Fruit fly (Drosophila melanogaster) S2 (cell line): Measurements from ENCODE around the gene CG34107.

Source experiments
- CG8478 ChIP-seq: fragments of >200 bp; optimal IDR thresholded peaks from 2 replicates; lab custom pipeline; 2018
- CTCF ChIP-seq, 2 experiments: fragments of >200 bp; optimal IDR thresholded peaks; 2 replicates each; lab custom pipeline; 2018

CG34107 gene

DNA sequence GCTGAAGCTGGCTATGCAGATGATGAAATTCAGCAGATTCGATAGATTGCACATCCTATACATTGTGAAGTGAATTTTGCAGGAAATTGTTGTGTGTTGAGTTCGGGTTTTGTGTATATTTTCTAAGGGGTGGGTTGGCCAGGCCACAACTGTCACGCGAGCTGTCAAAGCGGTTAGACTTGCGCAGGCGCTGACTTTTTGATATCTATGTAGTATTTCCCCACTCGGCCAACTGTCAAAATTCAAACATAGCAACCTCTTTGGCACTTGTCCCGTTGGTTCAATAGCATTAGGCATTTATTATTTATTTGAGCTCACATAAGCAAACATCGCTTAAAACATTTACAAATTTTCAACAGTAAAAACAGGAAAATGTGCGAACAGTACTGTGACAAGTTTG lies at the start of gene CG34107, which contains the start of gene CG12817:
Gene CG34107 (plus strand): TSS at position 316 of the 400 bp plus-strand sequence.
Gene CG12817 (minus strand): TSS at position 132 of the 400 bp plus-strand sequence.
- TF ChIP-seq CG8478 (no peak), CTCF (optimal IDR thresholded peaks at IDR 0.05; lab: Kevin White, UChicago) (no peak)

DNA sequence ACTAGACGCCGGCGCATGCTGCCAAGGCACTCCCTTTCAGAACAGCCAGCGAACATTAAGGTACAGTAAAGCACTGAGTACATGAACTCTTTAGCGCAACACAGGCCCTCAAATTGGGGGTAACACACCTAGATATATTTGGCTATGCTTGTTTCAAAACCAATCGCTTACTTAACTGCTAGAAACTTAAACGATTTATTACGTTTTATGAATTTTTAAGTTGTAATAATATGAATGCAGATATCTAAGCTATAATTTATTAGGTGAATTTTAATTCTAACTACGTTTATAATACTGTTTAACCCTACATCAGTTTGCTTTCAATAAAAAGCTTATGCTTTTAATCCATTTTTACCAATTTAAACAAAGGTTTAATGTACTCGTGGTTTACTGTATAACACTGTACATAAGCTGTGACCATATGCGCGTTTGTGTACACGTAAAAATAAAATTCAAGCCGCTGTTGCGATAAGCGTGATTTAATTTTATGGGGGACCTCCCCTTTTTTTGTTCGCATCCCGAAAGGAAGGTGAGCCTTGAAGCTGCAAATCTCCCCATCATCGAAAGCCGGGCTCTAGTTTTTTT lies 47.7 kb upstream of the CG34107 start:
- TF ChIP-seq CG8478: no peak
- no peak for TF ChIP-seq CTCF (optimal IDR thresholded peaks at IDR 0.05; lab: Kevin White, UChicago)

DNA sequence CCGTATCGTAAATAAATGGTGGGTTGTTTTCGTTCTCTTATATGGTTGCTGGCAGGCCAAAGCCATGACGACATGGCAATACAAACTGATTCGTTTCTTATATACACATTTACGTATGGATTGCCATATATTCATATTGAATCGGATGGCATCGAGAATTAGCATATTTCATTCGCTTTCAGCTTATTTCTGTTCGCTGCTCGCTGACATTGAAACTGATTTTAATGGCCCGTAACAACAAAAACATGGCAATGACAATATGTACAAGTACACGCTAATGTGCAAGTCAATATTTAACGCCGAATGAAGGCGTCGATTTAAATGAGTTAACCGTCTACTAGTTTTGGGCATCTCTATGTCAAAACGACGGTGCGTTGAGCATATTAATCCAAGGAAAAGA lies 38.7 kb upstream of the CG34107 start:
- TF ChIP-seq CTCF (optimal IDR thresholded peaks at IDR 0.05; lab: Kevin White, UChicago) (no peak), CG8478 (no peak)

DNA sequence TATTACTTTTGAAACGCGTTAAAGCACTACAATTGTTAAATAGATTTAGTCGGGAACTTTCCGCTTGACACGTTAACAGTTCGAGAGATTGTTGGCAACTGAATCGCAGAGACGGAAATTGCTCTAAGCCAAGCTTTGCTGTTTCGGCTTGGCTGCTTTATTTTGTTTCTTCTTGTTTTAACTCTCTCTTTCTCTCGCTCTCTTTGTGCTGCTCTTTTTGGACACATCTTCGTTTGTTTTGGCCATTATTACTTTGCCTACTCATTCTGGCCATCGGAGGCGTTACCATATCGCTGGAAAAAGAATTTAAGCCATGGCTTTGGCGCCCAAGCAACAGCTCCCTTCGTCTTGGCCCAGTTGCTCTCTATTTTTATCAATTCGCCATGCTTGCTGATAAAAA lies 35.2 kb upstream of the CG34107 start, which contains the start of gene CG12814:
Gene CG12814 (minus strand): TSS at position 84 of the 400 bp plus-strand sequence.
- TF ChIP-seq CTCF (optimal IDR thresholded peaks at IDR 0.05; lab: Kevin White, UChicago) (no peak), CG8478 (no peak)

DNA sequence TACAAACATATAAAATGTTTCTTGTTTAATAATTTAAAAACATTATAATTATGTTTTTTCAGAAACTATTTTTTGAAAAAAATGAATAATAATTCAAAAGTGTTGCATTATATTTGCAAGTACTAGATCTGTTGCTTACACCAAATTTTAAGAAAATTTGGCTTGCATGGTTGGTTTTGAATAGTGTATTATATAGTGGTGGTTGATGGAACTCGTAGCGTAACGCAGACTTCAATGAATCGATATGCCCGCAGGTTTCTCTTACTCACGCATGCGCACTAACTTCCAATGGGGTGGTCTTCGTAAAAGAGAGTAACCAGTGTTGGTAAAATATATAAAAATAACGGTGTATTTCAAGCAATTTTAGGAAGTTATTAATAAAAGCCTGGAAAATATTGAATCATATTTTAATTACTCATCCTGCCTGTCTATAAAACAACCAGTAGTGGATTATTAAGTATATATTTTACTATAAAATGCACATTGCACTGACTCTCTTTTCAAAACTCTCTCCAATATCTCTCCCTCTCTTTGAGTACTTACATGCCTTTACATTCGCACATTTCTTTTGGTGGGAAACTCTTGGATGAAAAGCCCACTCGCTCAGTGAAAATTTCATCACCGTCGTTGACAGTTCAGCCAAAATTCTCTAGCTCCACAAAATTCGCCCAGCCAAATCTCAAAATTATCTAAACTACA lies 34.5 kb upstream of the CG34107 start, which contains the start of gene Syn:
Gene Syn (plus strand): TSS at position 606 of the 699 bp plus-strand sequence.
- no peak for TF ChIP-seq CG8478
- no peak for TF ChIP-seq CTCF (optimal IDR thresholded peaks at IDR 0.05; lab: Kevin White, UChicago)

DNA sequence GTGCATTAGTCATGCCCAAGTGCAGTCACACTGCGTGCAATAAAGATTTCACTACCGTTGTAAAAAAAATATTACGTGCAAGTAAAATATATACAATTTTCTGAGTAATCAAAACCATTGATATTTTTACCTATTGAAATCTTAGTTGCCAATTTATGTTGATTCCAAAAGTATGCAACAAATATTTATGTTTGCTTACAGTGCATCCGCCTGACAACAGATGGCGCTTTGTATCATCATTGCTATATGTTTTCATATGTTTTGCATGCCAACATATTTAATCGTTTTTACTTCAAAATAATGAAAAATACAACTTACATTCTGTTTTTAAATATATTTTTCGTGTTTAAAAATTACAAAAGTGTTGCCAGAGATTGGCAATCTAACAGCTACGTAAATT lies 21.2 kb upstream of the CG34107 start:
- peak; percentile 87 to 91 for TF ChIP-seq CTCF (optimal IDR thresholded peaks at IDR 0.05; lab: Kevin White, UChicago)
- TF ChIP-seq CG8478: no peak

DNA sequence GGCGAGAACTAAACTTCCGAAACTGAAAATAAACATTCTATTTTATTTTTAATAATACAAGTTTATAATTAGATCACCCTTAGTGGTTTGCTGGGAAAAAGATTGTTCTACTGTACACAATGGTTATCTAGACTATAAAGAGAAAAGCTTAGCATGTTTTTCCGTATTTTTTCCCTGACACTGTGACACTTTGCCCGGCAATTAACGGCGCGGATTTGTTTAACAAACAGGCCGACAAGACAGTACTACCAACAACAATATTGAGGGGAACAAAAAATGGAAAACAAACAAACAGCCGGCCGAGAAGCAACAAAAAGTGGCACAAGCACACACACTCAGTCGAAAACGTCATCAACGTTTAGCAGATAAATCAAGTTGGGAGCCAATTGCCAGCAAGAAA lies 18.0 kb upstream of the CG34107 start:
- TF ChIP-seq CG8478 (no peak), CTCF (optimal IDR thresholded peaks at IDR 0.05; lab: Kevin White, UChicago) (no peak)

DNA sequence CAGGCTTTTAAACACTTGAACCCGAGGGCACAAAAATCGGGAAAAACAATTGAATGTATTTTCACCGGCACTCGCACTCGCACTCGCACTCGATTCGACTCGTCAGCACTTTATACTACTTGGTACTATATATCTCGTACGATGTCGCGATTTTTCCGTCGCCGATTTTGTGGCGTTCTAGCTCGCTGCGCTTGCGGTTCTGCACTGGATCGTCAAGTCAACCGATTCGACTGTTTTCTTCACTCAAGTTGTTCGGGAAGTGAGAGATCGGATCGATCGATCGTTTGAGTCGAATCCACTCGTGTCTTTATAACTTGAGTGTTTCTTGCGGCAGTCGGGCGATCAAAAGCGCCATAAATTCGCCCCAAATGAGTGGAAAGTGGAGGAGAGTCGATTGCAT lies 11.9 kb upstream of the CG34107 start, which contains the start of gene Timp:
Gene Timp (minus strand): TSS at position 209 of the 400 bp plus-strand sequence.
- TF ChIP-seq CTCF (optimal IDR thresholded peaks at IDR 0.05; lab: Kevin White, UChicago): no peak
- no peak for TF ChIP-seq CG8478

DNA sequence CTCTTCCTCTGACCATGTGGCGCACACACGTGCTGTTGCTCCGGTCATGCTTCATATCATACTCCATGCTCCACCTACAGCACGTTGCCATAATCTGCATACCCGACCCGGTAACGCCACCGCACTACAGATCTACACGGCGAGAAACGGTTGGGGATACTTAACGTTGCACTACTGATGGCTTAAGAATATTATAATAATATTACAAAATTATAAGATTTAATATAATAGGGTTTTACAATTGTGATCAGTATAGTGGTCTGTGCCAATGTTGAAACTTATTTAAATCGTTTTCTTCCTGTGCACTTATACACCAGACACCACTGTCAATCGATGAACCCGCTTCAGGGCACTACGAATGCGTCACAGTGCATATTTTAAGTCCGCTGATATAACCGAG lies 11.3 kb upstream of the CG34107 start:
- no peak for TF ChIP-seq CTCF (optimal IDR thresholded peaks at IDR 0.05; lab: Kevin White, UChicago)
- no peak for TF ChIP-seq CG8478

DNA sequence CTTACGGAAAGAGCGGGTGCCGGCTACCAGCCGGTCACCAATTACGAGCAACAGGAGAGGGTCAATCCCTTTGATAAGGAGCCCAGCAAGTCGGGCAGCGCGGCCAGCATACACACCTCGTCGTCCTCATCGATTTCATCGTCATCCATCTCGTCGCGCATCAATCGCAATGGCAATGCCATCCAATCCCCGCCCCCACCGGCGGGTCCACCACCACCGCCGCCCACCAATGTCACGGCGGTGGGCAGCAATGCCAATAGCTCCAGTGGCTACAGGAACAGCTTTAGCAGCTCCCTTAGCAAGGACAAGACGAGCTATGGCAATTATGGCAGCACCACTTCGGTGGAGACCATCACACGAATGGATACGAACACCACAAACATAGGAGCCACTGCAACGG lies 6.7 kb upstream of the CG34107 start:
- TF ChIP-seq CG8478: no peak
- TF ChIP-seq CTCF (optimal IDR thresholded peaks at IDR 0.05; lab: Kevin White, UChicago): no peak

DNA sequence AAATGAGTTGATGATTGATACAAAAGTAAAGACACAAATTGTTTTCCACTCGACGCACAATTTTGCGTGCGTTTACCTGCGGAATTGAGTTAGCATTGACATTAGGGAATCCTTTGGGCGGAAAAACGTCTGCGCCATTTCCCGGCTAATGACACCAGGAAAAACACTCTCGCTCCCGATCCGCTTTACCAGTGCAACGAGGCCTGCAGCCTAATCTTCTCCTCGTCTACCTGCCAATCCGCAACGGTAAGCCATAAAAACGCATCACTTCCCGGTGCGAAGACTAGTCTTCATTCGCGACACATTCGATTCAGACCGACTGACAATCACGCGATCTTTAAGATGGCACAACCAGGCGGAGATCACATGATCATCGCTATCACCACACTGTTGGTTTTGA lies 2.3 kb upstream of the CG34107 start, which contains the start of gene CG12420:
Gene CG12420 (plus strand): TSS at position 283 of the 400 bp plus-strand sequence.
- TF ChIP-seq CG8478 (no peak), CTCF (optimal IDR thresholded peaks at IDR 0.05; lab: Kevin White, UChicago) (no peak)

DNA sequence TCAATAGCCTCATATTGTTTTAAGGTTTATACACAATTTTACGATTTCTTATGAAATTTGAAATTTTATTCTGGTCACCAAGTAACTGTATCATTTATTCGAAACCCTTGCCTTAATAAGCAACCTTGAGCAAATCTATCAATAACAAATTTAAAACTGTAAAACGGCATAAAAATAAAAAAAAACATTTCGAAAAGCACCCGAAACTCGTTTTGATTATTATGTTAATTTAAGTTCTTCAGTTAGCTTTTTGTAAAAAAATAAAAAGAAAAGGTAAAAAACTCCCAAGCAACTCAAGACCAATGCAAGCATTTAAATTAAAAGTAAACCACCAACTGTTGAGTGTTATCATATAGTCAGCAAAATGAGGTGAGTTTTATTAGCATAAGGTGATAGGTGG lies 681 bp downstream of the CG34107 start, which contains the start of gene CG42795:
Gene CG42795 (plus strand): TSS at position 301 of the 400 bp plus-strand sequence.
- TF ChIP-seq CTCF (optimal IDR thresholded peaks at IDR 0.05; lab: Kevin White, UChicago): no peak
- TF ChIP-seq CG8478: no peak

DNA sequence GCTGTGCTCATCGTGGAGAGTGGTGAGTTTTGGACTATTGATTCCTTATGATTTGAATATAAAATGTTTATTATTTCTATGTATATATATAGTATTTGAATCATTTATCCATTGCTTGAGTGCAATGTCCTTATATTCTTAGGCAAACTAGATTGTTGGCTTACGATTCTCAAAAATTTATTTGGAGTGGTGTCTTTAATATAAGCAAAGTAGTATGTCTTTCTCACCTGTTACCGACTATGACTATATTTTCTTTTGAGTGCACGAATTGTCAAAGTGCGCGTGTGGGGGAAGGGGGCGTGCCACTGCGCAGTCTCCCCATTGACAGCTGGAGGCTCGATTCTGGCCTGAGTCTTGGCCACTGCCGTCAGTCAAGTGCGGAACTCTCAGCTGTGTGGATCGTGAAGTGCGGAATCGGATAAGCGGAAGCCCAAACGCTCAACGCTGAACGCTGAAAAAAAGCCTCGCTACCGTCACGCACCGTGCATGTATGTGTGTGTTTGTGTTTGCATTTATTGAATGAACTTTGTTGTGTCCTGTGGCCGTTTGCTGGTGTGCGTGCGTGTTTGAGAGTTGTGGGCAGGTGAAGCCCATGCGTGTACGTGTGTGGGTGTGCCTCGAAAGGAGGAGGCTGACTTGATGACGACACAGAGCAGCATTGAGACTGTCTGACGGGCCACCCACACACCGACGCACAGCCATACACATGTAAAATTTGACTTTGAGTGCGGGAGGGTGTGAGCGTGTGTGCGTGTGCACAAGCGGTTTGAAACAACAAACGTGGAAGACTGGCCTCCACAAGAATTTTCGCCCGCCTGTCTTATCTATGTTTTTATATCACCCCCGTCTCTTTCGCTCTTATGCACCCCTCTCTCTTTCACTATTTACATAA lies 1.7 kb downstream of the CG34107 start:
- no peak for TF ChIP-seq CG8478
- TF ChIP-seq CTCF (optimal IDR thresholded peaks at IDR 0.05; lab: Kevin White, UChicago): no peak

DNA sequence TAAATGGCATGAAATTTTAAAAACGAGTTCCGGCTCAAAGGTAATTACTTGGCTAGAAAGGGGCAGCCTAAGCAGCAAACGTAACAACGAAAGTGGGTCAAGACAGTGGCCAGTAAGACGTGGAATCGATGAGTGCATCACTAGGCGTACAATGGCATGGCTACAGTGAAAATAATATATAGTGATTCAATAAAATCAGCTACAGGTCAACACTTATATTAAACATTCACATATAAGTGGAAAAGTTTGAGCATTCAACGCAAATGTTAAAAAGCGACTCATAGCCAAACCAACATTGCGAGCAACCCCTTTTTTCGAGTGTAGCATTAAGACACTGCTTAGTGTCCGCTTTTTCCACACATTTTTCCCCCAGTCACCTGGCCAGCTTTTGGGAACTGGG lies 3.3 kb downstream of the CG34107 start:
- TF ChIP-seq CG8478 (no peak), CTCF (optimal IDR thresholded peaks at IDR 0.05; lab: Kevin White, UChicago) (no peak)

DNA sequence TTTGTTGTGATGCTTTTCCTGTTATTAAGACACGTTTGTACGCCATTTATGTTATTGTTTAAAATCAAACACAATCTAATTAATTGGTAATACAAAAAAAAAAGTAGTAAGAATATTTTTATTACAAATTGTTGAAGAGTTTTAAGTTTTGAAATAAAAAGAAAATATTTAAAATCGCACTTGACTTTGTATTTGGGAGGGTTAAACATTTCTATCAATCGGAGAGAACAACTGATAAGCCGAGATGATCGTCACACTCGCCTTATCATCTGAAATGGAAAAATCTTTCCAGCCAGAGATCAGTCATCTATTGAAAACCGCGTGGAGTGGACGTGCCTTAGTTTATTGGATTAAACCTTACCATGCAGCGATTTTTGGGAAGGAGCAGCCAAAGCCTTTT lies 26.5 kb downstream of the CG34107 start, which contains the start of gene CG3999:
Gene CG3999 (plus strand): TSS at position 301 of the 400 bp plus-strand sequence.
- TF ChIP-seq CG8478: no peak
- no peak for TF ChIP-seq CTCF (optimal IDR thresholded peaks at IDR 0.05; lab: Kevin White, UChicago)
